Worm (Caenorhabditis elegans) whole organism, L4 larva: ENCODE data around the gene frm-3.

Source experiments
- ceh-28 ChIP-seq: fragments of 150-350 bp; optimal IDR thresholded peaks from 2 replicates; lab custom pipeline; 2014; ENCODE audit warnings: missing biosample characterization, missing genetic modification reagents, missing genetic modification characterization
- ceh-44 ChIP-seq: fragments of 200-800 bp; sonication (Bioruptor generic); IDR thresholded peaks from 2 replicates; pipeline ENCODE4 v1.3.6; 2022; ENCODE audit warnings: missing genetic modification reagents, missing genetic modification characterization, missing compliant biosample characterization
- fos-1 ChIP-seq: fragments of 150-350 bp; optimal IDR thresholded peaks from 2 replicates; lab custom pipeline; 2014; ENCODE audit warnings: missing biosample characterization, missing genetic modification characterization
- nhr-77 ChIP-seq: fragments of 150-350 bp; optimal IDR thresholded peaks from 2 replicates; lab custom pipeline; 2014; ENCODE audit warnings: missing biosample characterization, missing genetic modification characterization
- snpc-4 ChIP-seq: fragments of 150-350 bp; optimal IDR thresholded peaks from 2 replicates; lab custom pipeline; 2014; ENCODE audit warnings: missing biosample characterization, missing genetic modification characterization
- vab-7 ChIP-seq: fragments of 200-800 bp; sonication (Bioruptor generic); IDR thresholded peaks from 2 replicates; pipeline ENCODE4 v1.3.6; 2022; ENCODE audit warnings: missing genetic modification reagents, missing genetic modification characterization, missing compliant biosample characterization

DNA sequence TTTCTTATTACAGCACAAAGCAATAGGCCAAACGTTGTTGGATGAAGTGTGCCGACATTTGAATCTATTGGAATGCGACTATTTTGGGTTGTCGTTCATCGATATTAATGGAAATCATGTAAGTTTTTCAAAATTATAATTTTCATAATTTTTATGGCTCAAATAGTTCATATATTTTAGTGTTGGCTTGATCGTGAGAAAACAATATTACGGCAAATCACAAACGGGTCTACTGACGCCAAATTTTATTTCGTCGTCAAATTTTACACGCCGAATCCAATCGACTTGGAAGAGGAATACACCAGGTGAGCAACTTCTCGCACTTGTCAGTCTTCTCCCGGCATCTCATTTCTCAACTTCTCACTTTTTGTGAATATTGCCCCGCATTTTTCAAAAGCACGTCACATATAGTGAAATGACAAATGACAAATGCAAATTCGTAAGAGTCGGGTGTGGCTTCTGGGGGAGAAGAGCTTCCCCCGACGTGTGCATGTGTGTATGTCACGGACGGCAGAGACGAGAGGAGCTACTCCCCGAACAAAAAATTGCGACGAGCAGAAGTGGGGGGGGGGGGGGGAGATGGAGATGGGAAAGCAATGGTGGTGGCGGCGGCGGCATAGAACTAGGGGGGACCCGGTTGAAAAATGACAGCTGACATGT, 4.3 kb downstream of the frm-3 start:
- no peak for TF ChIP-seq fos-1 (tag; lab: Kevin White, UChicago)
- no peak for TF ChIP-seq vab-7
- no peak for TF ChIP-seq nhr-77 (tag; lab: Kevin White, UChicago)
- TF ChIP-seq ceh-28 (tag; lab: Kevin White, UChicago) = no peak
- TF ChIP-seq snpc-4 (tag; lab: Kevin White, UChicago) = no peak
- TF ChIP-seq ceh-44 (GFP tag; lab: Robert Waterston, UW) = no peak
